Fruit fly (Drosophila melanogaster) whole organism, prepupa: ENCODE results near the gene tipE.

Source experiments
- Blimp-1 ChIP-seq: fragments of 200-800 bp; sonication (Bioruptor generic); optimal IDR thresholded peaks from 3 replicates; lab custom pipeline; 2017; ENCODE audit warnings: missing biosample characterization, missing genetic modification characterization, mild to moderate bottlenecking, moderate library complexity, missing genetic modification reagents
- CG11294 ChIP-seq: fragments of 200-800 bp; sonication (Bioruptor generic); IDR thresholded peaks from 2 replicates; pipeline ENCODE4 v1.3.6; 2022; ENCODE audit warnings: missing biosample characterization, missing genetic modification characterization
- CG6854 ChIP-seq: fragments of 200-800 bp; sonication (Bioruptor generic); optimal IDR thresholded peaks from 2 replicates; lab custom pipeline; 2017; ENCODE audit warnings: missing biosample characterization, mild to moderate bottlenecking, missing genetic modification characterization
- CG8632 ChIP-seq: fragments of 200-800 bp; sonication (Bioruptor generic); optimal IDR thresholded peaks from 3 replicates; lab custom pipeline; 2016; ENCODE audit warnings: missing biosample characterization, missing genetic modification characterization
- Eip75B ChIP-seq: fragments of 200-800 bp; sonication (Bioruptor generic); optimal IDR thresholded peaks from 3 replicates; lab custom pipeline; 2016; ENCODE audit warnings: missing biosample characterization, missing genetic modification characterization
- Gug ChIP-seq: fragments of 200-800 bp; sonication (Bioruptor generic); IDR thresholded peaks from 2 replicates; pipeline ENCODE4 v1.3.6; 2022; ENCODE audit warnings: missing biosample characterization, missing genetic modification characterization
- Hr4 ChIP-seq: fragments of 200-800 bp; sonication (Bioruptor generic); optimal IDR thresholded peaks from 3 replicates; lab custom pipeline; 2016; ENCODE audit warnings: missing biosample characterization, missing genetic modification characterization
- OdsH ChIP-seq: fragments of 200-800 bp; sonication (Bioruptor generic); optimal IDR thresholded peaks from 3 replicates; lab custom pipeline; 2016; ENCODE audit warnings: missing biosample characterization, missing genetic modification characterization
- acj6 ChIP-seq: fragments of 200-800 bp; sonication (Bioruptor generic); optimal IDR thresholded peaks from 3 replicates; lab custom pipeline; 2016; ENCODE audit warnings: missing biosample characterization, missing genetic modification characterization
- fd85E ChIP-seq: fragments of 200-800 bp; sonication (Bioruptor generic); optimal IDR thresholded peaks from 3 replicates; lab custom pipeline; 2016; ENCODE audit warnings: missing biosample characterization, missing genetic modification characterization
- fkh ChIP-seq: fragments of 200-800 bp; sonication (Bioruptor generic); optimal IDR thresholded peaks from 3 replicates; lab custom pipeline; 2017; ENCODE audit warnings: missing biosample characterization, mild to moderate bottlenecking, missing genetic modification characterization, moderate library complexity
- net ChIP-seq: fragments of 200-800 bp; sonication (Bioruptor generic); optimal IDR thresholded peaks from 3 replicates; lab custom pipeline; 2016; ENCODE audit warnings: missing biosample characterization, missing genetic modification characterization
- svp ChIP-seq: fragments of 200-800 bp; sonication (Bioruptor generic); peaks from one replicate; lab custom pipeline; 2016; ENCODE audit warnings: missing biosample characterization, missing genetic modification characterization
- vri ChIP-seq: fragments of 200-800 bp; sonication (Bioruptor generic); optimal IDR thresholded peaks from 3 replicates; lab custom pipeline; 2016; ENCODE audit warnings: missing biosample characterization, mild to moderate bottlenecking, missing genetic modification characterization

dm6 chr3L:4148406-4148975 is 39.8 kb upstream of the tipE start, which contains the start of gene CG1299:
- TF ChIP-seq Gug (GFP tag; lab: Robert Waterston, UW) (no peak), net (no peak), Blimp-1 (no peak), svp (GFP tag; lab: Kevin White, UChicago) (no peak), CG11294 (GFP tag; lab: Robert Waterston, UW) (no peak), vri (GFP tag; lab: Kevin White, UChicago) (no peak), acj6 (GFP tag; lab: Kevin White, UChicago) (no peak), fd85E (GFP tag; lab: Kevin White, UChicago) (no peak), CG6854 (GFP tag; lab: Kevin White, UChicago) (no peak), Eip75B (GFP tag; lab: Kevin White, UChicago) (peak; percentile 18), CG8632 (GFP tag; lab: Kevin White, UChicago) (no peak), Hr4 (GFP tag; lab: Kevin White, UChicago) (no peak), fkh (GFP tag; lab: Kevin White, UChicago) (no peak), OdsH (GFP tag; lab: Kevin White, UChicago) (no peak)
